Fruit fly (Drosophila melanogaster) whole organism, pupa: Measurements from ENCODE around the gene CG9515.
A peak's percentile ranks its signal among the peaks of the same experiment; 100 is the strongest.

Experiments used
- CG10348 ChIP-seq: fragments of 200-800 bp; sonication (Bioruptor generic); IDR thresholded peaks from 2 replicates; pipeline ENCODE4 v1.3.6; 2022; ENCODE audit warnings: missing biosample characterization, missing genetic modification characterization
- CG12605 ChIP-seq: fragments of 200-800 bp; sonication (Bioruptor generic); IDR thresholded peaks from 2 replicates; pipeline ENCODE4 v1.3.6; 2022; ENCODE audit warnings: missing biosample characterization, missing genetic modification characterization
- CG13204 ChIP-seq: fragments of 200-800 bp; sonication (Bioruptor generic); optimal IDR thresholded peaks from 2 replicates; lab custom pipeline; 2018; ENCODE audit warnings: missing biosample characterization, mild to moderate bottlenecking, missing genetic modification characterization, moderate library complexity
- CG14655 ChIP-seq: fragments of 200-800 bp; sonication (Bioruptor generic); optimal IDR thresholded peaks from 3 replicates; lab custom pipeline; 2017; ENCODE audit warnings: mild to moderate bottlenecking, missing biosample characterization, missing genetic modification reagents, missing genetic modification characterization
- CG15710 ChIP-seq: fragments of 200-800 bp; sonication (Bioruptor generic); optimal IDR thresholded peaks from 2 replicates; lab custom pipeline; 2018; ENCODE audit warnings: missing biosample characterization, mild to moderate bottlenecking, missing genetic modification characterization, moderate library complexity
- CG17806 ChIP-seq: fragments of 200-800 bp; sonication (Bioruptor generic); optimal IDR thresholded peaks from 2 replicates; lab custom pipeline; 2018; ENCODE audit warnings: missing biosample characterization, mild to moderate bottlenecking, missing genetic modification characterization, moderate library complexity
- CG32121 ChIP-seq: fragments of 200-800 bp; sonication (Bioruptor generic); IDR thresholded peaks from 2 replicates; pipeline ENCODE4 v1.3.6; 2022; ENCODE audit warnings: missing biosample characterization, missing genetic modification characterization
- CG34367 ChIP-seq: fragments of 200-800 bp; sonication (Bioruptor generic); optimal IDR thresholded peaks from 2 replicates; lab custom pipeline; 2018; ENCODE audit warnings: missing biosample characterization, mild to moderate bottlenecking, missing genetic modification characterization
- CG4496 ChIP-seq: fragments of 200-800 bp; sonication (Bioruptor generic); IDR thresholded peaks from 3 replicates; pipeline ENCODE4 v1.3.6; 2022; ENCODE audit warnings: missing biosample characterization, missing genetic modification characterization
- CG8159 ChIP-seq: fragments of 200-800 bp; sonication (Bioruptor generic); optimal IDR thresholded peaks from 3 replicates; lab custom pipeline; 2018; ENCODE audit warnings: missing biosample characterization, mild to moderate bottlenecking, missing genetic modification characterization, moderate library complexity
- CG8301 ChIP-seq: fragments of 200-800 bp; sonication (Bioruptor generic); optimal IDR thresholded peaks from 2 replicates; lab custom pipeline; 2018; ENCODE audit warnings: missing biosample characterization, mild to moderate bottlenecking, missing genetic modification characterization
- CG9948 ChIP-seq: fragments of 200-800 bp; sonication (Bioruptor generic); optimal IDR thresholded peaks from 2 replicates; lab custom pipeline; 2018; ENCODE audit warnings: missing biosample characterization, mild to moderate bottlenecking, missing genetic modification characterization, moderate library complexity
- D1 ChIP-seq: fragments of 200-800 bp; sonication (Bioruptor generic); optimal IDR thresholded peaks from 2 replicates; lab custom pipeline; 2018; ENCODE audit warnings: missing biosample characterization, mild to moderate bottlenecking, missing genetic modification characterization, moderate library complexity
- EcR ChIP-seq: fragments of 200-800 bp; sonication (Bioruptor generic); optimal IDR thresholded peaks from 3 replicates; lab custom pipeline; 2019; ENCODE audit warnings: missing biosample characterization, missing genetic modification characterization, mild to moderate bottlenecking, moderate library complexity, missing genetic modification reagents
- Ets98B ChIP-seq: fragments of 200-800 bp; sonication (Bioruptor generic); IDR thresholded peaks from 2 replicates; pipeline ENCODE4 v1.3.6; 2022; ENCODE audit warnings: missing biosample characterization, missing genetic modification characterization
- Pif1A ChIP-seq: fragments of 200-800 bp; sonication (Bioruptor generic); optimal IDR thresholded peaks from 3 replicates; lab custom pipeline; 2016; ENCODE audit warnings: missing biosample characterization, missing genetic modification characterization
- Pif1B ChIP-seq: fragments of 200-800 bp; sonication (Bioruptor generic); optimal IDR thresholded peaks from 3 replicates; lab custom pipeline; 2016; ENCODE audit warnings: missing biosample characterization, missing genetic modification characterization
- Snoo ChIP-seq: fragments of 200-800 bp; sonication (Bioruptor generic); optimal IDR thresholded peaks from 3 replicates; lab custom pipeline; 2017; ENCODE audit warnings: missing biosample characterization, mild to moderate bottlenecking, missing genetic modification characterization, inconsistent platforms
- fd96Ca ChIP-seq: fragments of 200-800 bp; sonication (Bioruptor generic); IDR thresholded peaks from 3 replicates; pipeline ENCODE4 v1.3.6; 2022; ENCODE audit warnings: missing biosample characterization, missing genetic modification characterization
- gl ChIP-seq: fragments of 200-800 bp; sonication (Bioruptor generic); optimal IDR thresholded peaks from 2 replicates; lab custom pipeline; 2018; ENCODE audit warnings: missing biosample characterization, mild to moderate bottlenecking, missing genetic modification characterization
- rn ChIP-seq: fragments of 200-800 bp; sonication (Bioruptor generic); IDR thresholded peaks from 2 replicates; pipeline ENCODE4 v1.3.6; 2022; ENCODE audit warnings: missing biosample characterization, missing genetic modification characterization

CG9515 gene

dm6 chr2L:8964657-8965056, 21.6 kb upstream of the CG9515 start, which contains the start of gene CG32984:
Gene CG32984, plus strand, starts transcription at chr2L:8964957.
- TF ChIP-seq CG10348 = no peak
- no peak for TF ChIP-seq gl
- TF ChIP-seq CG14655 (GFP tag; lab: Kevin White, UChicago) = no peak
- TF ChIP-seq CG4496 = no peak
- TF ChIP-seq CG9948 (tag; lab: Kevin White, UChicago) = no peak
- TF ChIP-seq CG32121 = no peak
- TF ChIP-seq CG12605 (GFP tag; lab: Robert Waterston, UW) = no peak
- TF ChIP-seq EcR (GFP tag; lab: Kevin White, UChicago) = no peak

- TF ChIP-seq CG13204 (GFP tag; lab: Kevin White, UChicago) (no peak), Pif1B (GFP tag; lab: Kevin White, UChicago) (no peak), CG10348 (no peak), CG14655 (GFP tag; lab: Kevin White, UChicago) (no peak), CG32121 (no peak), EcR (GFP tag; lab: Kevin White, UChicago) (no peak), CG8159 (tag; lab: Kevin White, UChicago) (no peak)
Measured at dm6 chr2L:8962254-8962653, 19.2 kb upstream of the CG9515 start, which contains the start of the genes CG9525 and CG32985. Gene CG9525, minus strand, starts transcription at chr2L:8962354. Gene CG32985, plus strand, starts transcription at chr2L:8962533.

dm6 chr2L:8959001-8959461, 16.0 kb upstream of the CG9515 start, which contains the start of gene CG31886:
Gene CG31886, minus strand, starts transcription at chr2L:8959051.
- TF ChIP-seq CG9948 (tag; lab: Kevin White, UChicago) = no peak
- peak; percentile 72 for TF ChIP-seq CG14655 (GFP tag; lab: Kevin White, UChicago)
- TF ChIP-seq Pif1A (GFP tag; lab: Kevin White, UChicago) = peak; percentile 35
- TF ChIP-seq CG32121 = no peak; the same call in none of the 2 replicates
- no peak for TF ChIP-seq CG10348
- TF ChIP-seq fd96Ca = peak; percentile 72
- no peak for TF ChIP-seq Snoo (tag; lab: Kevin White, UChicago)
- no peak for TF ChIP-seq CG34367 (tag; lab: Kevin White, UChicago)
- TF ChIP-seq EcR (GFP tag; lab: Kevin White, UChicago) = no peak
- no peak for TF ChIP-seq rn (GFP tag; lab: Robert Waterston, UW)
- peak; percentile 27 for TF ChIP-seq Pif1B (GFP tag; lab: Kevin White, UChicago)
- no peak for TF ChIP-seq D1 (tag; lab: Kevin White, UChicago)

dm6 chr2L:8958046-8958497, 15.0 kb upstream of the CG9515 start:
- TF ChIP-seq CG32121 = peak; percentile 97
- peak; percentile 86 for TF ChIP-seq CG14655 (GFP tag; lab: Kevin White, UChicago)
- peak; percentile 74 for TF ChIP-seq CG34367 (tag; lab: Kevin White, UChicago)
- peak; percentile 96 for TF ChIP-seq CG12605 (GFP tag; lab: Robert Waterston, UW)
- TF ChIP-seq CG15710 (tag; lab: Kevin White, UChicago) = peak; percentile 81
- TF ChIP-seq gl = peak; percentile 46
- TF ChIP-seq EcR (GFP tag; lab: Kevin White, UChicago) = no peak
- no peak for TF ChIP-seq CG13204 (GFP tag; lab: Kevin White, UChicago)
- peak; percentile 75 for TF ChIP-seq D1 (tag; lab: Kevin White, UChicago)
- TF ChIP-seq fd96Ca = peak; percentile 65; the same call in 1 of the 3 replicates
- peak; percentile 68 for TF ChIP-seq Pif1B (GFP tag; lab: Kevin White, UChicago)
- TF ChIP-seq Pif1A (GFP tag; lab: Kevin White, UChicago) = peak; percentile 86
- peak; percentile 86 for TF ChIP-seq CG8301 (tag; lab: Kevin White, UChicago)
- peak; percentile 95 for TF ChIP-seq Ets98B (GFP tag; lab: Robert Waterston, UW)
- TF ChIP-seq CG10348 = peak; percentile 84
- TF ChIP-seq Snoo (tag; lab: Kevin White, UChicago) = peak; percentile 88
- TF ChIP-seq CG9948 (tag; lab: Kevin White, UChicago) = peak; percentile 82
- peak; percentile 97 for TF ChIP-seq CG4496
- peak; percentile 93 for TF ChIP-seq rn (GFP tag; lab: Robert Waterston, UW)
- peak; percentile 85 for TF ChIP-seq CG17806 (tag; lab: Kevin White, UChicago)
- peak; percentile 85 for TF ChIP-seq CG8159 (tag; lab: Kevin White, UChicago)
- TF ChIP-seq, all 21 proteins: peak for 19

dm6 chr2L:8957152-8957551, 14.1 kb upstream of the CG9515 start:
- TF ChIP-seq CG15710 (tag; lab: Kevin White, UChicago) = no peak
- TF ChIP-seq CG14655 (GFP tag; lab: Kevin White, UChicago) = no peak
- TF ChIP-seq, all 21 proteins: peak for 0

dm6 chr2L:8956336-8956726, 13.3 kb upstream of the CG9515 start:
- TF ChIP-seq CG32121 (no peak), EcR (GFP tag; lab: Kevin White, UChicago) (no peak), CG13204 (GFP tag; lab: Kevin White, UChicago) (no peak), Snoo (tag; lab: Kevin White, UChicago) (no peak), CG15710 (tag; lab: Kevin White, UChicago) (no peak), CG14655 (GFP tag; lab: Kevin White, UChicago) (no peak), CG10348 (no peak), fd96Ca (no peak), Ets98B (GFP tag; lab: Robert Waterston, UW) (no peak), CG8159 (tag; lab: Kevin White, UChicago) (no peak), CG9948 (tag; lab: Kevin White, UChicago) (no peak), CG34367 (tag; lab: Kevin White, UChicago) (no peak), CG4496 (no peak), Pif1A (GFP tag; lab: Kevin White, UChicago) (no peak), D1 (tag; lab: Kevin White, UChicago) (no peak), rn (GFP tag; lab: Robert Waterston, UW) (no peak), CG8301 (tag; lab: Kevin White, UChicago) (no peak), CG17806 (tag; lab: Kevin White, UChicago) (no peak)
- TF ChIP-seq, all 21 proteins: peak for 0
